Worm (Caenorhabditis elegans) whole organism, L1 larva: ENCODE measurements around the gene twk-39.

Experiments used
- C04F5.9 ChIP-seq: sonication (generic microtip); optimal IDR thresholded peaks from 2 replicates; lab custom pipeline; 2016; ENCODE audit warnings: missing genetic modification characterization, missing compliant biosample characterization
- C16A3.4 ChIP-seq: fragments of 150-350 bp; optimal IDR thresholded peaks from 2 replicates; lab custom pipeline; 2014; ENCODE audit warnings: missing biosample characterization, missing genetic modification characterization
- C34B4.2 ChIP-seq: sonication (generic microtip); optimal IDR thresholded peaks from 2 replicates; lab custom pipeline; 2017; ENCODE audit warnings: mild to moderate bottlenecking, missing genetic modification characterization, missing compliant biosample characterization
- aha-1 ChIP-seq: fragments of 150-350 bp; optimal IDR thresholded peaks from 2 replicates; lab custom pipeline; 2014; ENCODE audit warnings: missing biosample characterization, missing genetic modification characterization
- ceh-8 ChIP-seq: fragments of 200-800 bp; sonication (Bioruptor generic); optimal IDR thresholded peaks from 2 replicates; lab custom pipeline; 2018; ENCODE audit warnings: mild to moderate bottlenecking, missing genetic modification characterization, moderate library complexity, missing compliant biosample characterization
- ceh-82 ChIP-seq, 3 experiments: fragments of 150-350 bp in 1 of 3; sonication (generic microtip) in 2 of 3; optimal IDR thresholded peaks; 2 replicates each; lab custom pipeline; 2014 to 2017; ENCODE audit warnings: missing biosample characterization in 3 of 3, missing genetic modification characterization in 3 of 3
- ceh-88 ChIP-seq: fragments of 200-800 bp; sonication (Bioruptor generic); IDR thresholded peaks from 2 replicates; pipeline ENCODE4 v1.3.6; 2022; ENCODE audit warnings: missing genetic modification characterization, missing compliant biosample characterization
- dpl-1 ChIP-seq, 3 experiments: fragments of 150-350 bp in 2 of 3; sonication (generic microtip) in 1 of 3; optimal IDR thresholded peaks; 2 replicates each; lab custom pipeline; 2014 to 2017; ENCODE audit warnings: missing biosample characterization in 3 of 3, missing genetic modification characterization in 3 of 3, missing genetic modification reagents in 3 of 3
- efl-3 ChIP-seq: fragments of 200-800 bp; sonication (Bioruptor generic); optimal IDR thresholded peaks from 2 replicates; lab custom pipeline; 2018; ENCODE audit warnings: mild to moderate bottlenecking, missing genetic modification characterization, missing compliant biosample characterization
- egl-13 ChIP-seq: sonication (generic microtip); optimal IDR thresholded peaks from 2 replicates; lab custom pipeline; 2016; ENCODE audit warnings: missing genotype, missing genetic modification reagents, missing genetic modification characterization, missing compliant biosample characterization
- elt-2 ChIP-seq: sonication (generic microtip); optimal IDR thresholded peaks from 2 replicates; lab custom pipeline; 2016; ENCODE audit warnings: missing genetic modification characterization, mild to moderate bottlenecking, inconsistent platforms, missing compliant biosample characterization, missing genetic modification reagents
- elt-3 ChIP-seq, 6 experiments: fragments of 150-350 bp in 1 of 6; sonication (generic microtip); optimal IDR thresholded peaks; 2 replicates each; lab custom pipeline; 2017 to 2018; ENCODE audit warnings: missing biosample characterization in 6 of 6, missing genetic modification characterization in 6 of 6, inconsistent platforms in 1 of 6
- ets-5 ChIP-seq: fragments of 200-800 bp; sonication (Bioruptor generic); IDR thresholded peaks from 2 replicates; pipeline ENCODE4 v1.3.6; 2022; ENCODE audit warnings: missing genetic modification characterization, missing compliant biosample characterization
- fkh-10 ChIP-seq: sonication (generic microtip); optimal IDR thresholded peaks from 2 replicates; lab custom pipeline; 2017; ENCODE audit warnings: missing biosample characterization, missing genetic modification reagents, missing genetic modification characterization
- fkh-4 ChIP-seq: sonication (generic microtip); optimal IDR thresholded peaks from 2 replicates; lab custom pipeline; 2016; ENCODE audit warnings: missing compliant biosample characterization, missing genetic modification characterization, borderline replicate concordance
- fkh-8 ChIP-seq: sonication (generic microtip); optimal IDR thresholded peaks from 2 replicates; lab custom pipeline; 2016; ENCODE audit warnings: mild to moderate bottlenecking, missing genetic modification characterization, missing compliant biosample characterization
- fos-1 ChIP-seq: fragments of 150-350 bp; optimal IDR thresholded peaks from 2 replicates; lab custom pipeline; 2014; ENCODE audit warnings: missing biosample characterization, missing genetic modification characterization
- hlh-17 ChIP-seq: fragments of 200-800 bp; sonication (Bioruptor generic); optimal IDR thresholded peaks from 2 replicates; lab custom pipeline; 2018; ENCODE audit warnings: missing genetic modification characterization, mild to moderate bottlenecking, missing compliant biosample characterization, moderate library complexity, borderline replicate concordance
- hlh-4 ChIP-seq: sonication (generic microtip); optimal IDR thresholded peaks from 2 replicates; lab custom pipeline; 2016; ENCODE audit warnings: mild to moderate bottlenecking, missing genetic modification characterization, missing compliant biosample characterization
- irx-1 ChIP-seq: sonication (generic microtip); optimal IDR thresholded peaks from 2 replicates; lab custom pipeline; 2016; ENCODE audit warnings: missing genetic modification characterization, missing compliant biosample characterization
- isw-1 ChIP-seq: fragments of 200-800 bp; sonication (Bioruptor generic); IDR thresholded peaks from 2 replicates; pipeline ENCODE4 v1.3.6; 2022; ENCODE audit warnings: missing genetic modification characterization, missing compliant biosample characterization
- jun-1 ChIP-seq: fragments of 150-350 bp; optimal IDR thresholded peaks from 2 replicates; lab custom pipeline; 2014; ENCODE audit warnings: missing biosample characterization, missing genetic modification reagents, missing genetic modification characterization
- lin-13 ChIP-seq: fragments of 150-350 bp; optimal IDR thresholded peaks from 2 replicates; lab custom pipeline; 2014; ENCODE audit warnings: missing biosample characterization, missing genetic modification reagents, missing genetic modification characterization
- lir-3 ChIP-seq: sonication (generic microtip); optimal IDR thresholded peaks from 2 replicates; lab custom pipeline; 2016; ENCODE audit warnings: mild to moderate bottlenecking, missing genetic modification characterization, moderate library complexity, missing compliant biosample characterization; ENCODE audit not compliant: poor library complexity
- mab-9 ChIP-seq: fragments of 200-800 bp; sonication (Bioruptor generic); IDR thresholded peaks from 2 replicates; pipeline ENCODE4 v1.3.6; 2022; ENCODE audit warnings: missing genetic modification reagents, missing genetic modification characterization, missing compliant biosample characterization
- mdl-1 ChIP-seq, 2 experiments: fragments of 150-350 bp; optimal IDR thresholded peaks; 2 replicates each; lab custom pipeline; 2014 to 2017; ENCODE audit warnings: missing biosample characterization in 2 of 2, missing genetic modification characterization in 2 of 2, inconsistent platforms in 1 of 2
- mep-1 ChIP-seq: fragments of 150-350 bp; optimal IDR thresholded peaks from 2 replicates; lab custom pipeline; 2014; ENCODE audit warnings: missing biosample characterization, missing genetic modification characterization
- nhr-11 ChIP-seq: fragments of 150-350 bp; optimal IDR thresholded peaks from 2 replicates; lab custom pipeline; 2014; ENCODE audit warnings: missing biosample characterization, missing genetic modification characterization
- nhr-20 ChIP-seq: sonication (generic microtip); optimal IDR thresholded peaks from 2 replicates; lab custom pipeline; 2016; ENCODE audit warnings: mild to moderate bottlenecking, missing genetic modification characterization, missing compliant biosample characterization
- nhr-237 ChIP-seq: fragments of 150-350 bp; optimal IDR thresholded peaks from 2 replicates; lab custom pipeline; 2014; ENCODE audit warnings: missing biosample characterization, missing genetic modification characterization
- nhr-28 ChIP-seq: fragments of 150-350 bp; optimal IDR thresholded peaks from 2 replicates; lab custom pipeline; 2014; ENCODE audit warnings: missing biosample characterization, missing genetic modification characterization
- nhr-47 ChIP-seq: sonication (generic microtip); optimal IDR thresholded peaks from 2 replicates; lab custom pipeline; 2016; ENCODE audit warnings: mild to moderate bottlenecking, missing genetic modification characterization, moderate library complexity, missing compliant biosample characterization
- nhr-71 ChIP-seq: sonication (generic microtip); optimal IDR thresholded peaks from 2 replicates; lab custom pipeline; 2016; ENCODE audit warnings: mild to moderate bottlenecking, missing genetic modification characterization, moderate library complexity, missing compliant biosample characterization
- nhr-76 ChIP-seq: sonication (generic microtip); optimal IDR thresholded peaks from 2 replicates; lab custom pipeline; 2017; ENCODE audit warnings: missing biosample characterization, missing genetic modification characterization
- nhr-85 ChIP-seq: sonication (generic microtip); peaks from one replicate; lab custom pipeline; 2016; ENCODE audit warnings: missing genetic modification characterization, inconsistent platforms, missing compliant biosample characterization
- pag-3 ChIP-seq: sonication (generic microtip); optimal IDR thresholded peaks from 2 replicates; lab custom pipeline; 2017; ENCODE audit warnings: missing genetic modification characterization, mild to moderate bottlenecking, missing compliant biosample characterization, antibody characterized with exemption, borderline replicate concordance; ENCODE audit not compliant: insufficient read depth
- pqm-1 ChIP-seq: sonication (generic microtip); optimal IDR thresholded peaks from 3 replicates; lab custom pipeline; 2017; ENCODE audit warnings: missing biosample characterization, missing genetic modification characterization
- rnt-1 ChIP-seq: sonication (generic microtip); optimal IDR thresholded peaks from 2 replicates; lab custom pipeline; 2016; ENCODE audit warnings: mild to moderate bottlenecking, missing genetic modification characterization, moderate library complexity, missing compliant biosample characterization
- skn-1 ChIP-seq: fragments of 150-350 bp; optimal IDR thresholded peaks from 2 replicates; lab custom pipeline; 2014; ENCODE audit warnings: missing biosample characterization, missing genetic modification characterization
- snu-23 ChIP-seq: sonication (generic microtip); optimal IDR thresholded peaks from 2 replicates; lab custom pipeline; 2016; ENCODE audit warnings: missing genetic modification characterization, missing compliant biosample characterization
- sptf-1 ChIP-seq: fragments of 150-350 bp; optimal IDR thresholded peaks from 2 replicates; lab custom pipeline; 2014; ENCODE audit warnings: missing biosample characterization, missing genetic modification characterization
- sup-37 ChIP-seq: fragments of 200-800 bp; sonication (Bioruptor generic); optimal IDR thresholded peaks from 2 replicates; lab custom pipeline; 2018; ENCODE audit warnings: mild to moderate bottlenecking, missing genetic modification characterization, missing compliant biosample characterization
- swsn-7 ChIP-seq: sonication (generic microtip); optimal IDR thresholded peaks from 2 replicates; lab custom pipeline; 2016; ENCODE audit warnings: missing genetic modification characterization, missing compliant biosample characterization
- tbx-2 ChIP-seq: sonication (generic microtip); optimal IDR thresholded peaks from 2 replicates; lab custom pipeline; 2016; ENCODE audit warnings: missing genetic modification characterization, missing compliant biosample characterization
- unc-30 ChIP-seq: sonication (generic microtip); optimal IDR thresholded peaks from 2 replicates; lab custom pipeline; 2017; ENCODE audit warnings: missing biosample characterization, missing genetic modification characterization
- unc-98 ChIP-seq: fragments of 200-800 bp; sonication (Bioruptor generic); IDR thresholded peaks from 2 replicates; pipeline ENCODE4 v1.3.6; 2022; ENCODE audit warnings: missing genetic modification characterization, missing compliant biosample characterization
- xbp-1 ChIP-seq: sonication (generic microtip); optimal IDR thresholded peaks from 2 replicates; lab custom pipeline; 2016; ENCODE audit warnings: missing genetic modification characterization, missing compliant biosample characterization
- zag-1 ChIP-seq: fragments of 150-350 bp; optimal IDR thresholded peaks from 2 replicates; lab custom pipeline; 2014; ENCODE audit warnings: missing biosample characterization, missing genetic modification characterization
- ztf-11 ChIP-seq, 2 experiments: sonication (generic microtip); optimal IDR thresholded peaks; 2 replicates each; lab custom pipeline; 2016 to 2017; ENCODE audit warnings: missing genetic modification characterization in 2 of 2, missing biosample characterization in 1 of 2, missing compliant biosample characterization in 1 of 2
- ztf-4 ChIP-seq: fragments of 150-350 bp; optimal IDR thresholded peaks from 2 replicates; lab custom pipeline; 2014; ENCODE audit warnings: missing biosample characterization, missing genetic modification characterization

Gene twk-39

DNA sequence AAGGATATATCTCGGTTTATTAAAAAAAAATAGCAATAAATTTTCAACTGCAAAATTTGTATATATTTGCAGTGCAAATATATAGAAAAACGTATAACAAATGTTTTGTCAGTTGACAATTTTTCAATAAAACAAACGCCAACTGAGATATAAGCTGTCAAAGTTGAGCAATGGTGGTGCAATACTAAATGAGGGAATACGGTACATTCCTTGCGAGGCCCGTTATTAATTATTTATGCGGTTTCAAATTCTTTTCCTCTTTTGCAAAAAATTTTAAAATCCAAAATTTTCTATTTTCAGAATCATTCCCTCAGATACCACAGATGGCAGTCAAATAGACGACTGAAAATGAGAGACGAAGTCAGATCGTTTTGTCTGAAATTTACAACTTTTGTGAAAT is at the start of gene twk-39:
TSS of gene twk-39 (plus strand) at position 301 of the 400 bp plus-strand sequence.
- TF ChIP-seq C04F5.9 (tag; lab: Kevin White, UChicago): no peak
- TF ChIP-seq fkh-8 (tag; lab: Kevin White, UChicago): no peak
- no peak for TF ChIP-seq mep-1
- TF ChIP-seq isw-1 (GFP tag; lab: Robert Waterston, UW): no peak
- no peak for TF ChIP-seq swsn-7 (tag; lab: Kevin White, UChicago)
- no peak for TF ChIP-seq snu-23 (GFP tag; lab: Kevin White, UChicago)
- TF ChIP-seq irx-1 (tag; lab: Kevin White, UChicago): no peak
- TF ChIP-seq pag-3 (tag; lab: Kevin White, UChicago): no peak
- TF ChIP-seq nhr-85 (tag; lab: Kevin White, UChicago): no peak
- no peak for TF ChIP-seq C34B4.2 (tag; lab: Kevin White, UChicago)
- no peak for TF ChIP-seq xbp-1
- TF ChIP-seq elt-3 (tag; optimal IDR thresholded peaks at IDR 0.05; lab: Kevin White, UChicago): no peak
- no peak for TF ChIP-seq tbx-2 (tag; lab: Kevin White, UChicago)
- TF ChIP-seq skn-1: no peak
- no peak for TF ChIP-seq nhr-237
- no peak for TF ChIP-seq sptf-1
- TF ChIP-seq nhr-11: no peak
- TF ChIP-seq C16A3.4 (tag; lab: Kevin White, UChicago): no peak
- TF ChIP-seq dpl-1 (GFP tag; optimal IDR thresholded peaks at IDR 0.05; lab: Kevin White, UChicago): no peak
- no peak for TF ChIP-seq ets-5 (GFP tag; lab: Robert Waterston, UW)

- peak in 1 of 2 experiments; percentile 58 for TF ChIP-seq mdl-1 (tag; optimal IDR thresholded peaks at IDR 0.05; lab: Kevin White, UChicago)
- peak; percentile 92 for TF ChIP-seq nhr-20 (tag; lab: Kevin White, UChicago)
- TF ChIP-seq C34B4.2 (tag; lab: Kevin White, UChicago): peak; percentile 49
- TF ChIP-seq lir-3 (tag; lab: Kevin White, UChicago): no peak
- peak; percentile 98 for TF ChIP-seq fkh-4 (tag; lab: Kevin White, UChicago)
- TF ChIP-seq swsn-7 (tag; lab: Kevin White, UChicago): peak; percentile 84
- no peak for TF ChIP-seq nhr-76
- TF ChIP-seq ceh-82 (tag; optimal IDR thresholded peaks at IDR 0.05; lab: Kevin White, UChicago): peak; percentile 18 to 68 (median 67)
- TF ChIP-seq unc-30 (tag; lab: Kevin White, UChicago): no peak
- no peak for TF ChIP-seq pag-3 (tag; lab: Kevin White, UChicago)
- no peak for TF ChIP-seq zag-1
- TF ChIP-seq ztf-4: no peak
- TF ChIP-seq egl-13: peak; percentile 97
- no peak for TF ChIP-seq ets-5 (GFP tag; lab: Robert Waterston, UW)
- TF ChIP-seq pqm-1: no peak
- TF ChIP-seq hlh-17 (GFP tag; lab: Kevin White, UChicago): no peak
- TF ChIP-seq mab-9 (GFP tag; lab: Robert Waterston, UW): peak; percentile 60
- peak; percentile 60 for TF ChIP-seq hlh-4 (tag; lab: Kevin White, UChicago)
- TF ChIP-seq lin-13: peak; percentile 74
- TF ChIP-seq rnt-1: no peak
- peak; percentile 79 for TF ChIP-seq mep-1
- peak; percentile 48 for TF ChIP-seq fos-1
- TF ChIP-seq ztf-11 (tag; optimal IDR thresholded peaks at IDR 0.05; lab: Kevin White, UChicago): peak in 1 of 2 experiments; percentile 95
- TF ChIP-seq nhr-28: no peak
- peak; percentile 34 for TF ChIP-seq jun-1 (tag; lab: Kevin White, UChicago)
- peak; percentile 95 for TF ChIP-seq nhr-47 (tag; lab: Kevin White, UChicago)
- TF ChIP-seq sup-37: peak; percentile 14
- TF ChIP-seq unc-98 (GFP tag; lab: Robert Waterston, UW): peak; percentile 90
- TF ChIP-seq fkh-10 (GFP tag; lab: Kevin White, UChicago): peak; percentile 23
- TF ChIP-seq elt-2: peak; percentile 78
- TF ChIP-seq ceh-88 (GFP tag; lab: Robert Waterston, UW): peak; percentile 71; the same call in 1 of the 2 replicates
- no peak for TF ChIP-seq aha-1 (tag; lab: Kevin White, UChicago)
- TF ChIP-seq C16A3.4 (tag; lab: Kevin White, UChicago): peak; percentile 68
- TF ChIP-seq ceh-8 (GFP tag; lab: Kevin White, UChicago): peak; percentile 54
- peak; percentile 94 to 96 (median 96) for TF ChIP-seq dpl-1 (GFP tag; optimal IDR thresholded peaks at IDR 0.05; lab: Kevin White, UChicago)
- TF ChIP-seq nhr-85 (tag; lab: Kevin White, UChicago): peak; percentile 97
- peak; percentile 78 for TF ChIP-seq skn-1
- TF ChIP-seq nhr-71 (tag; lab: Kevin White, UChicago): peak; percentile 95
- TF ChIP-seq efl-3 (GFP tag; lab: Kevin White, UChicago): peak; percentile 19
Observed at ce11 chrIII:11746718-11747117, 48.8 kb upstream of the twk-39 start, which contains the start of gene mrt-2. Gene mrt-2, plus strand, starts transcription at chrIII:11746766.
